Worm (Caenorhabditis elegans): ENCODE results near the gene C42D4.19.

ce11 chrIV:7133983-7134382, 41.5 kb upstream of the C42D4.19 start, which contains the start of gene mutd-1:
- TF ChIP-seq unc-62 (GFP tag; optimal IDR thresholded peaks at IDR 0.05) (no peak), skn-1 (tag; optimal IDR thresholded peaks at IDR 0.05) (no peak), egl-27 (tag; optimal IDR thresholded peaks at IDR 0.05) (no peak), fkh-10 (GFP tag; optimal IDR thresholded peaks at IDR 0.05) (no peak), fos-1 (tag; optimal IDR thresholded peaks at IDR 0.05) (no peak), sea-2 (GFP tag; optimal IDR thresholded peaks at IDR 0.05) (no peak), R02D3.7 (tag; optimal IDR thresholded peaks at IDR 0.05) (no peak), nhr-28 (tag; optimal IDR thresholded peaks at IDR 0.05) (no peak), jun-1 (tag; optimal IDR thresholded peaks at IDR 0.05) (no peak)

Data from whole organism, L3 larva.